Fruit fly (Drosophila melanogaster): ENCODE data around the gene CG33965.

dm6 chr3L:1265423-1266002 is 32.8 kb downstream of the CG33965 start:
- TF ChIP-seq EcR (GFP tag; optimal IDR thresholded peaks at IDR 0.05) (no peak), psq (optimal IDR thresholded peaks at IDR 0.05) (no peak), pan (optimal IDR thresholded peaks at IDR 0.05) (no peak), CG8478 (optimal IDR thresholded peaks at IDR 0.05) (no peak)
